Fruit fly (Drosophila melanogaster) whole organism, embryonic: ENCODE measurements around the gene Dh31.

ENCODE experiments used
- ATbp ChIP-seq: fragments of 200-800 bp; sonication (Bioruptor generic); optimal IDR thresholded peaks from 2 replicates; lab custom pipeline; 2017; ENCODE audit warnings: missing biosample characterization, mild to moderate bottlenecking, missing genetic modification characterization, missing genetic modification reagents
- CG10654 ChIP-seq: fragments of 200-800 bp; sonication (Bioruptor generic); optimal IDR thresholded peaks from 2 replicates; lab custom pipeline; 2016; ENCODE audit warnings: missing biosample characterization, missing genetic modification characterization
- CG11093 ChIP-seq: fragments of 200-800 bp; sonication (Bioruptor generic); IDR thresholded peaks from 3 replicates; pipeline ENCODE4 v1.3.6; 2022; ENCODE audit warnings: missing biosample characterization, missing genetic modification characterization
- CG11560 ChIP-seq: fragments of 200-800 bp; sonication (Bioruptor generic); IDR thresholded peaks from 3 replicates; pipeline ENCODE4 v1.3.6; 2022; ENCODE audit warnings: missing biosample characterization, missing genetic modification characterization
- CG11723 ChIP-seq: fragments of 200-800 bp; sonication (Bioruptor generic); optimal IDR thresholded peaks from 2 replicates; lab custom pipeline; 2017; ENCODE audit warnings: missing biosample characterization, mild to moderate bottlenecking, missing genetic modification characterization
- CG12071 ChIP-seq: fragments of 200-800 bp; sonication (Bioruptor generic); optimal IDR thresholded peaks from 3 replicates; lab custom pipeline; 2018; ENCODE audit warnings: missing biosample characterization, mild to moderate bottlenecking, missing genetic modification characterization
- CG13287 ChIP-seq: fragments of 200-800 bp; sonication (Bioruptor generic); IDR thresholded peaks from 2 replicates; pipeline ENCODE4 v1.3.6; 2022; ENCODE audit warnings: missing biosample characterization, missing genetic modification characterization; ENCODE audit not compliant: partially characterized antibody
- CG15073 ChIP-seq: fragments of 200-800 bp; sonication (Bioruptor generic); optimal IDR thresholded peaks from 2 replicates; lab custom pipeline; 2016; ENCODE audit warnings: missing biosample characterization, missing genetic modification characterization
- CG15601 ChIP-seq: fragments of 200-800 bp; sonication (Bioruptor generic); optimal IDR thresholded peaks from 3 replicates; lab custom pipeline; 2019; ENCODE audit warnings: missing biosample characterization, mild to moderate bottlenecking, missing genetic modification characterization, moderate library complexity
- CG16779 ChIP-seq: fragments of 200-800 bp; sonication (Bioruptor generic); IDR thresholded peaks from 2 replicates; pipeline ENCODE4 v1.3.6; 2022; ENCODE audit warnings: missing biosample characterization, missing genetic modification characterization
- CG1792 ChIP-seq: fragments of 200-800 bp; sonication (Bioruptor generic); optimal IDR thresholded peaks from 2 replicates; lab custom pipeline; 2016; ENCODE audit warnings: missing biosample characterization, missing genetic modification characterization
- CG1832 ChIP-seq: fragments of 200-800 bp; sonication (Bioruptor generic); optimal IDR thresholded peaks from 2 replicates; lab custom pipeline; 2017; ENCODE audit warnings: missing biosample characterization, mild to moderate bottlenecking, missing genetic modification characterization, inconsistent platforms
- CG31224 ChIP-seq: fragments of 200-800 bp; sonication (Bioruptor generic); IDR thresholded peaks from 2 replicates; pipeline ENCODE4 v1.3.6; 2022; ENCODE audit warnings: missing biosample characterization, missing genetic modification characterization
- CG31441 ChIP-seq: fragments of 200-800 bp; sonication (Bioruptor generic); IDR thresholded peaks from 2 replicates; pipeline ENCODE4 v1.3.6; 2022; ENCODE audit warnings: missing biosample characterization, missing genetic modification characterization
- CG32532 ChIP-seq: fragments of 200-800 bp; sonication (Bioruptor generic); IDR thresholded peaks from 2 replicates; pipeline ENCODE4 v1.3.6; 2022; ENCODE audit warnings: missing biosample characterization, missing genetic modification characterization
- CG3281 ChIP-seq: fragments of 200-800 bp; sonication (Bioruptor generic); optimal IDR thresholded peaks from 3 replicates; lab custom pipeline; 2017; ENCODE audit warnings: missing biosample characterization, mild to moderate bottlenecking, missing genetic modification characterization
- CG33557 ChIP-seq: fragments of 200-800 bp; sonication (Bioruptor generic); optimal IDR thresholded peaks from 2 replicates; lab custom pipeline; 2019; ENCODE audit warnings: missing biosample characterization, mild to moderate bottlenecking, missing genetic modification characterization, moderate library complexity
- CG34224 ChIP-seq: fragments of 200-800 bp; sonication (Bioruptor generic); IDR thresholded peaks from 3 replicates; pipeline ENCODE4 v1.3.6; 2022; ENCODE audit warnings: missing biosample characterization, missing genetic modification characterization; ENCODE audit not compliant: partially characterized antibody
- CG34376 ChIP-seq: fragments of 200-800 bp; sonication (Bioruptor generic); optimal IDR thresholded peaks from 2 replicates; lab custom pipeline; 2018; ENCODE audit warnings: missing biosample characterization, mild to moderate bottlenecking, missing genetic modification characterization
- CG4617 ChIP-seq: fragments of 200-800 bp; sonication (Bioruptor generic); optimal IDR thresholded peaks from 3 replicates; lab custom pipeline; 2016; ENCODE audit warnings: missing biosample characterization, missing genetic modification characterization, borderline replicate concordance
- CG9727 ChIP-seq: fragments of 200-800 bp; sonication (Bioruptor generic); optimal IDR thresholded peaks from 3 replicates; lab custom pipeline; 2017; ENCODE audit warnings: missing biosample characterization, mild to moderate bottlenecking, missing genetic modification characterization
- CG9797 ChIP-seq: fragments of 200-800 bp; sonication (Bioruptor generic); optimal IDR thresholded peaks from 3 replicates; lab custom pipeline; 2018; ENCODE audit warnings: missing biosample characterization, mild to moderate bottlenecking, missing genetic modification characterization
- CTCF ChIP-seq: fragments of 200-800 bp; sonication (Bioruptor generic); optimal IDR thresholded peaks from 2 replicates; lab custom pipeline; 2017; ENCODE audit warnings: missing biosample characterization, mild to moderate bottlenecking, missing genetic modification characterization, moderate library complexity
- D19A ChIP-seq: fragments of 200-800 bp; optimal IDR thresholded peaks from 3 replicates; lab custom pipeline; 2019; ENCODE audit warnings: missing biosample characterization, mild to moderate bottlenecking, missing genetic modification characterization, moderate library complexity
- Deaf1 ChIP-seq: fragments of 200-800 bp; optimal IDR thresholded peaks from 3 replicates; lab custom pipeline; 2019; ENCODE audit warnings: missing biosample characterization, mild to moderate bottlenecking, missing genetic modification characterization, moderate library complexity
- HLH4C ChIP-seq: fragments of 200-800 bp; sonication (Bioruptor generic); IDR thresholded peaks from 3 replicates; pipeline ENCODE4 v1.3.6; 2022; ENCODE audit warnings: missing biosample characterization, missing genetic modification characterization; ENCODE audit not compliant: partially characterized antibody
- HmgZ ChIP-seq: fragments of 200-800 bp; sonication (Bioruptor generic); optimal IDR thresholded peaks from 2 replicates; lab custom pipeline; 2018; ENCODE audit warnings: missing biosample characterization, mild to moderate bottlenecking, missing genetic modification characterization
- Jarid2 ChIP-seq: fragments of 200-800 bp; sonication (Bioruptor generic); optimal IDR thresholded peaks from 3 replicates; lab custom pipeline; 2017; ENCODE audit warnings: mild to moderate bottlenecking, missing biosample characterization, missing genetic modification reagents, missing genetic modification characterization
- Lhr ChIP-seq: fragments of 200-800 bp; sonication (Bioruptor generic); optimal IDR thresholded peaks from 3 replicates; lab custom pipeline; 2017; ENCODE audit warnings: mild to moderate bottlenecking, missing biosample characterization, missing genetic modification reagents, missing genetic modification characterization
- NC2α ChIP-seq: fragments of 200-800 bp; sonication (Bioruptor generic); optimal IDR thresholded peaks from 2 replicates; lab custom pipeline; 2016; ENCODE audit warnings: missing biosample characterization, missing genetic modification characterization
- NfI ChIP-seq: fragments of 200-800 bp; sonication (Bioruptor generic); optimal IDR thresholded peaks from 3 replicates; lab custom pipeline; 2018; ENCODE audit warnings: missing biosample characterization, mild to moderate bottlenecking, missing genetic modification characterization, moderate library complexity
- Ptx1 ChIP-seq: fragments of 200-800 bp; sonication (Bioruptor generic); IDR thresholded peaks from 2 replicates; pipeline ENCODE4 v1.3.6; 2022; ENCODE audit warnings: missing biosample characterization, missing genetic modification characterization
- az2 ChIP-seq: fragments of 200-800 bp; sonication (Bioruptor generic); optimal IDR thresholded peaks from 3 replicates; lab custom pipeline; 2016; ENCODE audit warnings: missing biosample characterization, missing genetic modification characterization
- bbx ChIP-seq: fragments of 200-800 bp; sonication (Bioruptor generic); IDR thresholded peaks from 2 replicates; pipeline ENCODE4 v1.3.6; 2022; ENCODE audit warnings: missing biosample characterization, missing genetic modification characterization; ENCODE audit not compliant: partially characterized antibody
- br ChIP-seq: fragments of >200 bp; optimal IDR thresholded peaks from 2 replicates; lab custom pipeline; 2017
- eyg ChIP-seq: fragments of 200-800 bp; sonication (Bioruptor generic); optimal IDR thresholded peaks from 3 replicates; lab custom pipeline; 2016; ENCODE audit warnings: missing biosample characterization, missing genetic modification characterization
- gce ChIP-seq: fragments of 200-800 bp; sonication (Bioruptor generic); IDR thresholded peaks from 3 replicates; pipeline ENCODE4 v1.3.6; 2022; ENCODE audit warnings: missing biosample characterization, missing genetic modification characterization
- gcm ChIP-seq: fragments of 200-800 bp; sonication (Bioruptor generic); optimal IDR thresholded peaks from 2 replicates; lab custom pipeline; 2019; ENCODE audit warnings: missing biosample characterization, mild to moderate bottlenecking, missing genetic modification characterization, moderate library complexity
- gfzf ChIP-seq: fragments of 200-800 bp; sonication (Bioruptor generic); optimal IDR thresholded peaks from 2 replicates; lab custom pipeline; 2016; ENCODE audit warnings: missing biosample characterization, mild to moderate bottlenecking, missing genetic modification characterization, moderate library complexity
- ham ChIP-seq: fragments of 200-800 bp; sonication (Bioruptor generic); IDR thresholded peaks from 2 replicates; pipeline ENCODE4 v1.3.6; 2022; ENCODE audit warnings: missing biosample characterization, missing genetic modification characterization
- hkb ChIP-seq, 2 experiments: fragments of 200-800 bp in 1 of 2; fragments of >200 bp in 1 of 2; sonication (Bioruptor generic) in 1 of 2; IDR thresholded peaks in 1 of 2; optimal IDR thresholded peaks in 1 of 2; 2 replicates each; pipeline versions ENCODE4 v1.3.6 to Lab custom; 2017 to 2022; ENCODE audit warnings: missing biosample characterization in 1 of 2, missing genetic modification characterization in 1 of 2
- maf-S ChIP-seq: fragments of 200-800 bp; sonication (Bioruptor generic); optimal IDR thresholded peaks from 2 replicates; lab custom pipeline; 2016; ENCODE audit warnings: missing biosample characterization, missing genetic modification characterization
- nau ChIP-seq: fragments of 200-800 bp; sonication (Bioruptor generic); optimal IDR thresholded peaks from 3 replicates; lab custom pipeline; 2017; ENCODE audit warnings: missing biosample characterization, mild to moderate bottlenecking, missing genetic modification characterization, missing genetic modification reagents
- onecut ChIP-seq: fragments of 200-800 bp; sonication (Bioruptor generic); IDR thresholded peaks from 2 replicates; pipeline ENCODE4 v1.3.6; 2022; ENCODE audit warnings: missing biosample characterization, missing genetic modification characterization
- org-1 ChIP-seq: fragments of 200-800 bp; sonication (Bioruptor generic); optimal IDR thresholded peaks from 2 replicates; lab custom pipeline; 2017; ENCODE audit warnings: missing biosample characterization, missing genetic modification characterization
- p53 ChIP-seq: fragments of 200-800 bp; sonication (Bioruptor generic); optimal IDR thresholded peaks from 2 replicates; lab custom pipeline; 2016; ENCODE audit warnings: missing biosample characterization, missing genetic modification characterization
- psq ChIP-seq: fragments of 200-800 bp; sonication (Bioruptor generic); optimal IDR thresholded peaks from 2 replicates; lab custom pipeline; 2017; ENCODE audit warnings: missing biosample characterization, missing genetic modification characterization
- pzg ChIP-seq: fragments of 200-800 bp; sonication (Bioruptor generic); optimal IDR thresholded peaks from 3 replicates; lab custom pipeline; 2018; ENCODE audit warnings: missing biosample characterization, mild to moderate bottlenecking, missing genetic modification characterization, moderate library complexity
- scrt ChIP-seq: fragments of 200-800 bp; sonication (Bioruptor generic); optimal IDR thresholded peaks from 2 replicates; lab custom pipeline; 2018; ENCODE audit warnings: missing biosample characterization, mild to moderate bottlenecking, missing genetic modification characterization, moderate library complexity
- slbo ChIP-seq: fragments of 200-800 bp; sonication (Bioruptor generic); IDR thresholded peaks from 2 replicates; pipeline ENCODE4 v1.3.6; 2022; ENCODE audit warnings: missing biosample characterization, missing genetic modification characterization
- wek ChIP-seq: fragments of 200-800 bp; sonication (Bioruptor generic); optimal IDR thresholded peaks from 3 replicates; lab custom pipeline; 2018; ENCODE audit warnings: missing biosample characterization, mild to moderate bottlenecking, missing genetic modification characterization, moderate library complexity

The Dh31 gene

dm6 chr2L:8511723-8512122 lies 5.1 kb upstream of the Dh31 start, which contains the start of gene CG13096 (continued):
- no peak for TF ChIP-seq scrt
- TF ChIP-seq CG10654 (GFP tag; lab: Kevin White, UChicago) = no peak
- TF ChIP-seq psq = no peak
- peak; percentile 46 for TF ChIP-seq CG4617 (GFP tag; lab: Kevin White, UChicago)
- TF ChIP-seq ham (GFP tag; lab: Robert Waterston, UW) = no peak
- no peak; the same call in 1 of the 2 replicates for TF ChIP-seq CG31441 (GFP tag; lab: Robert Waterston, UW)
- no peak for TF ChIP-seq gce (GFP tag; lab: Robert Waterston, UW)
- TF ChIP-seq CG11723 (GFP tag; lab: Kevin White, UChicago) = no peak
- TF ChIP-seq CG13287 = peak; percentile 100
- no peak for TF ChIP-seq az2 (GFP tag; lab: Kevin White, UChicago)
- no peak for TF ChIP-seq CG33557 (GFP tag; lab: Kevin White, UChicago)
- TF ChIP-seq onecut = no peak; the same call in 1 of the 2 replicates
- TF ChIP-seq Deaf1 = peak; percentile 22
- no peak for TF ChIP-seq CG3281
- TF ChIP-seq CG34376 (GFP tag; lab: Kevin White, UChicago) = peak; percentile 8
- TF ChIP-seq CG12071 = no peak
- peak; percentile 86 for TF ChIP-seq HmgZ (tag; lab: Kevin White, UChicago)
- no peak for TF ChIP-seq Jarid2 (GFP tag; lab: Kevin White, UChicago)
- no peak for TF ChIP-seq CG15073 (GFP tag; lab: Kevin White, UChicago)
- TF ChIP-seq CG32532 (GFP tag; lab: Robert Waterston, UW) = no peak
- TF ChIP-seq CG9727 (GFP tag; lab: Kevin White, UChicago) = peak; percentile 30
- no peak for TF ChIP-seq D19A (tag; lab: Kevin White, UChicago)
- no peak for TF ChIP-seq hkb (optimal IDR thresholded peaks at IDR 0.05; lab: Kevin White, UChicago)
- TF ChIP-seq hkb (GFP tag; IDR thresholded peaks at IDR 0.05; lab: Robert Waterston, UW) = no peak
- TF ChIP-seq CG1832 (GFP tag; lab: Kevin White, UChicago) = no peak
- no peak for TF ChIP-seq CG1792
- peak; percentile 27; the same call in 1 of the 2 replicates for TF ChIP-seq slbo (GFP tag; lab: Robert Waterston, UW)
- TF ChIP-seq p53 = peak; percentile 9
- TF ChIP-seq CG31224 = no peak
- TF ChIP-seq nau = no peak
- no peak for TF ChIP-seq CG11093
- no peak for TF ChIP-seq Ptx1 (GFP tag; lab: Robert Waterston, UW)
- peak; percentile 99 for TF ChIP-seq pzg
- no peak for TF ChIP-seq ATbp (GFP tag; lab: Kevin White, UChicago)
- TF ChIP-seq HLH4C = peak; percentile 98
- TF ChIP-seq NfI (GFP tag; lab: Kevin White, UChicago) = no peak
- TF ChIP-seq bbx (GFP tag; lab: Robert Waterston, UW) = peak; percentile 99
- TF ChIP-seq br (lab: Kevin White, UChicago) = no peak
- peak; percentile 47 for TF ChIP-seq CTCF (GFP tag; lab: Kevin White, UChicago)
- peak; percentile 58; the same call in 1 of the 3 replicates for TF ChIP-seq CG11560 (tag; lab: Robert Waterston, UW)
- TF ChIP-seq gfzf (GFP tag; lab: Kevin White, UChicago) = peak; percentile 53
- peak; percentile 6 for TF ChIP-seq maf-S (GFP tag; lab: Kevin White, UChicago)
- peak; percentile 65 for TF ChIP-seq CG9797 (GFP tag; lab: Kevin White, UChicago)
- TF ChIP-seq eyg (GFP tag; lab: Kevin White, UChicago) = no peak
- TF ChIP-seq CG15601 (tag; lab: Kevin White, UChicago) = peak; percentile 59
- peak; percentile 99 for TF ChIP-seq CG34224 (GFP tag; lab: Robert Waterston, UW)
- no peak for TF ChIP-seq NC2α
- no peak for TF ChIP-seq org-1 (GFP tag; lab: Kevin White, UChicago)
- TF ChIP-seq CG16779 (GFP tag; lab: Robert Waterston, UW) = no peak
- peak; percentile 77 for TF ChIP-seq Lhr (GFP tag; lab: Kevin White, UChicago)
- TF ChIP-seq gcm = no peak
- TF ChIP-seq wek (GFP tag; lab: Kevin White, UChicago) = no peak
